Worm (Caenorhabditis elegans) whole organism, L1 larva: Measurements from ENCODE around the gene nlp-61.

Experiments used
- C16A3.4 ChIP-seq: fragments of 150-350 bp; optimal IDR thresholded peaks from 2 replicates; lab custom pipeline; 2014; ENCODE audit warnings: missing biosample characterization, missing genetic modification characterization
- F16B12.6 ChIP-seq: fragments of 150-350 bp; optimal IDR thresholded peaks from 2 replicates; lab custom pipeline; 2014; ENCODE audit warnings: missing biosample characterization, missing genetic modification characterization
- blmp-1 ChIP-seq: fragments of 150-350 bp; optimal IDR thresholded peaks from 2 replicates; lab custom pipeline; 2014; ENCODE audit warnings: missing biosample characterization, missing genetic modification characterization
- ceh-82 ChIP-seq, 3 experiments: fragments of 150-350 bp in 1 of 3; sonication (generic microtip) in 2 of 3; optimal IDR thresholded peaks; 2 replicates each; lab custom pipeline; 2014 to 2017; ENCODE audit warnings: missing biosample characterization in 3 of 3, missing genetic modification characterization in 3 of 3
- ceh-88 ChIP-seq: fragments of 200-800 bp; sonication (Bioruptor generic); IDR thresholded peaks from 2 replicates; pipeline ENCODE4 v1.3.6; 2022; ENCODE audit warnings: missing genetic modification characterization, missing compliant biosample characterization
- ceh-90 ChIP-seq: sonication (generic microtip); optimal IDR thresholded peaks from 2 replicates; lab custom pipeline; 2016; ENCODE audit warnings: missing genetic modification characterization, missing compliant biosample characterization
- ces-1 ChIP-seq: fragments of 150-350 bp; optimal IDR thresholded peaks from 2 replicates; lab custom pipeline; 2014; ENCODE audit warnings: missing biosample characterization, missing genetic modification reagents, missing genetic modification characterization
- efl-1 ChIP-seq, 4 experiments: fragments of 150-350 bp; optimal IDR thresholded peaks in 3 of 4; peaks in 1 of 4; 1 replicate in 1 of 4; 2 replicates in 3 of 4; lab custom pipeline; 2014; ENCODE audit warnings: missing biosample characterization in 2 of 4, missing genetic modification characterization in 2 of 4, missing genetic modification reagents in 2 of 4
- efl-3 ChIP-seq: fragments of 200-800 bp; sonication (Bioruptor generic); optimal IDR thresholded peaks from 2 replicates; lab custom pipeline; 2018; ENCODE audit warnings: mild to moderate bottlenecking, missing genetic modification characterization, missing compliant biosample characterization
- grh-1 ChIP-seq: fragments of 200-800 bp; sonication (Bioruptor generic); IDR thresholded peaks from 2 replicates; pipeline ENCODE4 v1.3.6; 2022; ENCODE audit warnings: missing genetic modification reagents, missing genetic modification characterization, missing compliant biosample characterization
- hpl-2 ChIP-seq: fragments of 150-350 bp; optimal IDR thresholded peaks from 2 replicates; lab custom pipeline; 2014; ENCODE audit warnings: missing biosample characterization, missing genetic modification reagents, missing genetic modification characterization
- jun-1 ChIP-seq: fragments of 150-350 bp; optimal IDR thresholded peaks from 2 replicates; lab custom pipeline; 2014; ENCODE audit warnings: missing biosample characterization, missing genetic modification reagents, missing genetic modification characterization
- lin-14 ChIP-seq: fragments of 200-800 bp; sonication (Bioruptor generic); optimal IDR thresholded peaks from 2 replicates; lab custom pipeline; 2018; ENCODE audit warnings: mild to moderate bottlenecking, missing genetic modification characterization, moderate library complexity, missing compliant biosample characterization
- lin-35 ChIP-seq, 2 experiments: fragments of 150-350 bp; optimal IDR thresholded peaks; 2 replicates each; lab custom pipeline; 2014; ENCODE audit warnings: missing biosample characterization in 2 of 2, missing genetic modification characterization in 2 of 2, missing genetic modification reagents in 2 of 2
- mab-9 ChIP-seq: fragments of 200-800 bp; sonication (Bioruptor generic); IDR thresholded peaks from 2 replicates; pipeline ENCODE4 v1.3.6; 2022; ENCODE audit warnings: missing genetic modification reagents, missing genetic modification characterization, missing compliant biosample characterization
- mep-1 ChIP-seq: fragments of 150-350 bp; optimal IDR thresholded peaks from 2 replicates; lab custom pipeline; 2014; ENCODE audit warnings: missing biosample characterization, missing genetic modification characterization
- nhr-28 ChIP-seq: fragments of 150-350 bp; optimal IDR thresholded peaks from 2 replicates; lab custom pipeline; 2014; ENCODE audit warnings: missing biosample characterization, missing genetic modification characterization
- nhr-76 ChIP-seq: sonication (generic microtip); optimal IDR thresholded peaks from 2 replicates; lab custom pipeline; 2017; ENCODE audit warnings: missing biosample characterization, missing genetic modification characterization
- nhr-85 ChIP-seq: sonication (generic microtip); peaks from one replicate; lab custom pipeline; 2016; ENCODE audit warnings: missing genetic modification characterization, inconsistent platforms, missing compliant biosample characterization
- unc-62 ChIP-seq: fragments of 150-350 bp; optimal IDR thresholded peaks from 2 replicates; lab custom pipeline; 2014; ENCODE audit warnings: missing biosample characterization, missing genetic modification reagents, missing genetic modification characterization
- xbp-1 ChIP-seq: sonication (generic microtip); optimal IDR thresholded peaks from 2 replicates; lab custom pipeline; 2016; ENCODE audit warnings: missing genetic modification characterization, missing compliant biosample characterization

nlp-61 gene

DNA sequence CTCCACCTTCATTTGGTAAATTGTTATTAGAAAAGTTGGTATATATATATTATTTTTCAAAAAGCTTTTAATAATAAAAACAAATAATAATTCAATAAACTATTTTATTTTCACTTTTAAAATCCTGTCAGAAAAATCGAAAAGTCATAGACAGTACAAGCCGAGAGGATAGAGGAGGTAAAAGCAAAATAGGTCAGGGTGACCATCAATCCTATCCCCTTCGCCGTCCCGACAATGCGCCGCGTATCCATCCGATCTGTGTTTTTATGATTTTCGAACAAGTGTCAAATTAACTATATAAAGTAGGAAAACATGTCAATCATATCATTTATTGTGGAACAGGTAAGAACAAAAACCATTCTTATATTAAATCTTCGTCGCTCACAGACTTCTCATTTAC, 38.0 kb downstream of the nlp-61 start:
- TF ChIP-seq jun-1 (tag; lab: Kevin White, UChicago) = no peak
- TF ChIP-seq blmp-1 (tag; lab: Kevin White, UChicago) = peak; percentile 95
- TF ChIP-seq mep-1 (tag; lab: Kevin White, UChicago) = peak; percentile 4

DNA sequence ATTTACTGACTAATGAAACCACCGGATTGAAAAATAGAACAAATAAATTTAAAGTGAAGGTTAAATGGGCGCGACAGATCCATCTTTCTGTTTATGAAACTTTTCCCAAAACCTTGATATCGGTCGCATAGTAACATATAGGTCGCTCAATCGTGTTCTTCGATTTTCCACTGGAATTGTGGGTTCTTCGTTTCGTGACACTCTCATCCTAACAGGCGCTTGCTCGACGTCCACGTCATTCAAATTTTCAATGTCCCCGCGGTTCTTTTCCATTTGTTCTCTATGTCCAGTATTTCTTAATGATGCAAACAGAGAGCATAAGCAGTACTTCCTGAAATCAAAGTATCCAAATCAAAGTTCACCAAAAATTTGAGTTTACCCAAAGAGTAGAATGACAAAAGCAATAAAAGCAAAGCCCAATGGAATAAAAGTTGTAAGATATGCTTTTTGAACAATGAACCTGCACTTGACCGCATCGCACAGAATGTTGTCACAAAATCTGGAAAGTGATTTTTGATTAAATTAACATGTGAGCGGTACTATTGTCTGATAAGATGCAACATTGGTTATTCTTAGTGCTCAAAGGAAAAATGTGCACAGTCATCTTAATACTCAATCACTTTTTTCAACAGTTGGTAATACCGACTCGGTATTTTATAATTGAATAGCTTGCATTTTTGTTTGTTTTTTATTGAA, 40.1 kb downstream of the nlp-61 start, which contains the start of gene F27D9.13:
Gene F27D9.13 (minus strand): TSS at position 51 of the 696 bp plus-strand sequence.
- no peak for TF ChIP-seq nhr-85 (tag; lab: Kevin White, UChicago)
- TF ChIP-seq nhr-28 (tag; lab: Kevin White, UChicago) = no peak
- TF ChIP-seq ces-1 = no peak
- TF ChIP-seq C16A3.4 = no peak
- TF ChIP-seq nhr-76 (tag; lab: Kevin White, UChicago) = no peak
- TF ChIP-seq lin-35 (GFP tag; optimal IDR thresholded peaks at IDR 0.05; lab: Kevin White, UChicago) = no peak
- no peak for TF ChIP-seq xbp-1 (tag; lab: Kevin White, UChicago)
- no peak for TF ChIP-seq ceh-88 (GFP tag; lab: Robert Waterston, UW)

DNA sequence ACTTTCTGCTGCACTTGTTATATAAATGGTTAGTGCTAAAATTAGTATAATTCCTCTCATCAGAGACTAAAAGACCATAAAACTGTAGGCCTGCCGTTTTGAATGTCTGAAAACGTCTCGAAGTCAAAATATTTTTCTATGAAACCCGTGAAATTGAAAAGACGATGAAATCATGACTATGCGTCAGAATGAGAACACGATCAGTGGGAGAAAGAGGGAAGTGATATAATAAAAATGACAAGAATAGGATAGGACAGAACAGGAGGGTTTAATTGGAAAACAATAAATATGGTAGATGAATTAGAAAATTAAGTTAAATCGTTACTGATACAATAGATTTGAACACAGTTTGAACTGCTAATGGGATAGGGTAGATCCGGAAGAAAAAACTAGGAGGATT, 43.2 kb downstream of the nlp-61 start, which contains the start of gene F27D9.7:
Gene F27D9.7 (minus strand): TSS at position 101 of the 400 bp plus-strand sequence.
- TF ChIP-seq blmp-1 (tag; lab: Kevin White, UChicago) = peak; percentile 22
- TF ChIP-seq grh-1 = no peak

DNA sequence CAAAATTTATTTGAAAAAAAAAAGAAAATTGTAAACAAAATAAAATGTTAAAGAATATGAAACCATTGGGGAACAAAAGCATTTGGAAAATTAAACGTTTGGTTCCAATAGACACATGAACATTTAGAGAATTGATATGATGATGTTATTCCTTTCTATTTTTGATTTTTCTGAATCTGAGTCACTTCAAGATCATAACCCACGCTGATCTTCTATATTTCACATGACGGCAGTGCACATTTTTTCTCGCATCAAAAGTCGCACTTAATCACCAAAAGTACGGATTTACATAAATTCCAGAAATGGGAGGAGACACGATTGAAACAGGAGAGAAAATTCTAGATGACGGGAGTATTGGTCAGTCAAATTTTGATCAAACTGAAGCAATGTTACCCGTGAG, 45.2 kb downstream of the nlp-61 start, which contains the start of gene F27D9.2:
Gene F27D9.2 (plus strand): TSS at position 301 of the 400 bp plus-strand sequence.
- TF ChIP-seq F16B12.6 (tag; lab: Kevin White, UChicago) (no peak), unc-62 (GFP tag; lab: Kevin White, UChicago) (no peak), ceh-90 (tag; lab: Kevin White, UChicago) (no peak), lin-14 (GFP tag; lab: Kevin White, UChicago) (no peak), ces-1 (no peak), mab-9 (GFP tag; lab: Robert Waterston, UW) (no peak)

DNA sequence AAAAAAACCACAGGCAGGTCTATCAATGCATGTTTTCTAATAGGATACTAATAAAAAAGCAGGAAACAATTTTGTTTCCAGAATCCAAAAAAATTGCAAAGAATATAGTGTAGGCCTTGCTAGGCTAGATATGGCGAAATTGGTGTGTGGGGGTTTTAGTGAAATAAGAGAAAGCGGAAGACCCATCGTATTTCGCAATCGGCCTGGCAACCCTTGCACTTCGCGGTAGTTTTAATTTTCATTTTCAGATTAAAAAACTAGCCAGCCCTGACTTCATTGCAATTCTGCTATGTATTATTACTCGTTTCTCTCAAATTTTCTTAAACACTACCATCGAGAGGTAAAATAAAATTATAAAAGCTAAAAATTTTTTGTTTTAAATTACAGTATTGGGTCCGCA, 47.4 kb downstream of the nlp-61 start:
- peak in 1 of 3 experiments; percentile 19 for TF ChIP-seq ceh-82 (tag; optimal IDR thresholded peaks at IDR 0.05; lab: Kevin White, UChicago)
- TF ChIP-seq efl-1 (optimal IDR thresholded peaks at IDR 0.05; lab: Kevin White, UChicago) = no peak
- peak in 1 of 2 experiments; percentile 68 for TF ChIP-seq efl-1 (GFP tag; optimal IDR thresholded peaks at IDR 0.05 in 1 of 2; lab: Kevin White, UChicago)
- TF ChIP-seq efl-3 (GFP tag; lab: Kevin White, UChicago) = no peak
- TF ChIP-seq hpl-2 = no peak
